Worm (Caenorhabditis elegans): ENCODE data around the gene rap-3.

The rap-3 gene

ce11 chrIV:11225715-11226475 is 48.8 kb downstream of the rap-3 start:
- TF ChIP-seq egrh-3 (GFP tag; IDR thresholded peaks at IDR 0.05) (peak; percentile 96), cebp-2 (GFP tag; IDR thresholded peaks at IDR 0.05) (0 out of 2 replicates have a peak, but pooled peaks have one; percentile 5)

- TF ChIP-seq rpc-1 (optimal IDR thresholded peaks at IDR 0.05) (no peak), rpc-1 (tag; optimal IDR thresholded peaks at IDR 0.05) (no peak), T26A5.8 (tag; optimal IDR thresholded peaks at IDR 0.05) (no peak), nfyb-1 (GFP tag; IDR thresholded peaks at IDR 0.05) (no peak), ztf-26 (tag; optimal IDR thresholded peaks at IDR 0.05) (no peak), F33H1.4 (GFP tag; IDR thresholded peaks at IDR 0.05) (no peak), madf-8 (GFP tag; conservative IDR thresholded peaks at IDR 0.05) (no peak)
These were observed 49.5 kb downstream of the rap-3 start for ce11 chrIV:11226545-11226944.

All from whole organism, young adult.